Worm (Caenorhabditis elegans) whole organism, L4 larva: ENCODE results near the gene cec-5.
A peak's percentile ranks its signal among the peaks of the same experiment; 100 is the strongest.

Source experiments
- D1046.2 ChIP-seq: fragments of 200-800 bp; sonication (Bioruptor generic); IDR thresholded peaks from 2 replicates; pipeline ENCODE4 v1.3.6; 2022; ENCODE audit warnings: missing genetic modification characterization, missing compliant biosample characterization
- F49E8.2 ChIP-seq: sonication (generic microtip); optimal IDR thresholded peaks from 2 replicates; lab custom pipeline; 2016; ENCODE audit warnings: missing compliant biosample characterization, mild to moderate bottlenecking, missing genetic modification characterization, borderline replicate concordance
- R02D3.7 ChIP-seq: fragments of 150-350 bp; sonication (generic microtip); optimal IDR thresholded peaks from 3 replicates; lab custom pipeline; 2014; ENCODE audit warnings: missing biosample characterization, missing genetic modification characterization
- Y48G9A.11 ChIP-seq: fragments of 200-800 bp; sonication (Bioruptor generic); IDR thresholded peaks from 2 replicates; pipeline ENCODE4 v1.3.6; 2022; ENCODE audit warnings: missing genetic modification reagents, missing genetic modification characterization, missing compliant biosample characterization
- ZK546.5 ChIP-seq, 2 experiments: sonication (generic microtip); optimal IDR thresholded peaks; 2 replicates each; lab custom pipeline; 2017; ENCODE audit warnings: missing biosample characterization in 2 of 2, missing genetic modification characterization in 2 of 2
- aha-1 ChIP-seq: fragments of 150-350 bp; peaks from one replicate; lab custom pipeline; 2014; ENCODE audit warnings: missing biosample characterization, missing genetic modification characterization
- arid-1 ChIP-seq: fragments of 200-800 bp; sonication (Bioruptor generic); conservative IDR thresholded peaks from 2 replicates; pipeline ENCODE4 v1.3.6; 2022; ENCODE audit warnings: missing genetic modification reagents, missing genetic modification characterization, missing compliant biosample characterization
- ceh-32 ChIP-seq: sonication (generic microtip); optimal IDR thresholded peaks from 2 replicates; lab custom pipeline; 2016; ENCODE audit warnings: mild to moderate bottlenecking, missing genetic modification characterization, missing compliant biosample characterization; ENCODE audit not compliant: poor library complexity
- ceh-44 ChIP-seq: fragments of 200-800 bp; sonication (Bioruptor generic); IDR thresholded peaks from 2 replicates; pipeline ENCODE4 v1.3.6; 2022; ENCODE audit warnings: missing genetic modification reagents, missing genetic modification characterization, missing compliant biosample characterization
- ceh-82 ChIP-seq: sonication (generic microtip); optimal IDR thresholded peaks from 2 replicates; lab custom pipeline; 2017; ENCODE audit warnings: missing biosample characterization, missing genetic modification characterization
- daf-19 ChIP-seq: fragments of 200-800 bp; sonication (Bioruptor generic); conservative IDR thresholded peaks from 2 replicates; pipeline ENCODE4 v1.3.6; 2022; ENCODE audit warnings: missing genetic modification characterization, missing compliant biosample characterization
- dpl-1 ChIP-seq: fragments of 150-350 bp; optimal IDR thresholded peaks from 2 replicates; lab custom pipeline; 2014; ENCODE audit warnings: missing biosample characterization, missing genetic modification reagents, missing genetic modification characterization
- dve-1 ChIP-seq: sonication (generic microtip); optimal IDR thresholded peaks from 2 replicates; lab custom pipeline; 2017; ENCODE audit warnings: antibody characterized with exemption, mild to moderate bottlenecking, missing genetic modification characterization, missing compliant biosample characterization; ENCODE audit not compliant: insufficient read depth
- gei-8 ChIP-seq: fragments of 200-800 bp; sonication (Bioruptor generic); optimal IDR thresholded peaks from 2 replicates; lab custom pipeline; 2018; ENCODE audit warnings: mild to moderate bottlenecking, missing genetic modification characterization, missing compliant biosample characterization
- jun-1 ChIP-seq: fragments of 150-350 bp; optimal IDR thresholded peaks from 2 replicates; lab custom pipeline; 2014; ENCODE audit warnings: missing biosample characterization, missing genetic modification reagents, missing genetic modification characterization
- lin-1 ChIP-seq: fragments of 200-800 bp; sonication (Bioruptor generic); IDR thresholded peaks from 2 replicates; pipeline ENCODE4 v1.3.6; 2022; ENCODE audit warnings: missing genetic modification reagents, missing genetic modification characterization, missing compliant biosample characterization
- lin-29 ChIP-seq: fragments of 200-800 bp; sonication (Bioruptor generic); IDR thresholded peaks from 2 replicates; pipeline ENCODE4 v1.3.6; 2022; ENCODE audit warnings: missing genetic modification reagents, missing genetic modification characterization, missing compliant biosample characterization
- lin-38 ChIP-seq: fragments of 200-800 bp; sonication (Bioruptor generic); IDR thresholded peaks from 2 replicates; pipeline ENCODE4 v1.3.6; 2022; ENCODE audit warnings: missing genetic modification reagents, missing genetic modification characterization, missing compliant biosample characterization
- lir-3 ChIP-seq: sonication (generic microtip); optimal IDR thresholded peaks from 2 replicates; lab custom pipeline; 2016; ENCODE audit warnings: mild to moderate bottlenecking, missing genetic modification characterization, missing compliant biosample characterization
- lsy-2 ChIP-seq, 2 experiments: fragments of 150-350 bp in 1 of 2; sonication (generic microtip) in 1 of 2; optimal IDR thresholded peaks; 2 replicates each; lab custom pipeline; 2014 to 2017; ENCODE audit warnings: missing biosample characterization in 2 of 2, missing genetic modification characterization in 2 of 2
- madf-9 ChIP-seq: fragments of 200-800 bp; sonication (Bioruptor generic); conservative IDR thresholded peaks from 2 replicates; pipeline ENCODE4 v1.3.6; 2022; ENCODE audit warnings: missing genetic modification reagents, missing genetic modification characterization, missing compliant biosample characterization
- mxl-3 ChIP-seq: fragments of 200-800 bp; sonication (Bioruptor generic); optimal IDR thresholded peaks from 2 replicates; lab custom pipeline; 2018; ENCODE audit warnings: mild to moderate bottlenecking, missing genetic modification characterization, missing compliant biosample characterization
- nhr-10 ChIP-seq: fragments of 150-350 bp; optimal IDR thresholded peaks from 2 replicates; lab custom pipeline; 2014; ENCODE audit warnings: missing biosample characterization, missing genetic modification characterization
- nhr-111 ChIP-seq: fragments of 200-800 bp; sonication (Bioruptor generic); optimal IDR thresholded peaks from 2 replicates; lab custom pipeline; 2018; ENCODE audit warnings: mild to moderate bottlenecking, missing genetic modification characterization, missing compliant biosample characterization
- nhr-42 ChIP-seq: fragments of 200-800 bp; sonication (Bioruptor generic); IDR thresholded peaks from 2 replicates; pipeline ENCODE4 v1.3.6; 2022; ENCODE audit warnings: missing genetic modification characterization, missing compliant biosample characterization
- nhr-48 ChIP-seq: sonication (generic microtip); optimal IDR thresholded peaks from 2 replicates; lab custom pipeline; 2016; ENCODE audit warnings: mild to moderate bottlenecking, missing genetic modification characterization, missing compliant biosample characterization
- nhr-6 ChIP-seq: fragments of 150-350 bp; optimal IDR thresholded peaks from 2 replicates; lab custom pipeline; 2014; ENCODE audit warnings: missing biosample characterization, missing genetic modification characterization
- nhr-76 ChIP-seq: fragments of 150-350 bp; optimal IDR thresholded peaks from 2 replicates; lab custom pipeline; 2014; ENCODE audit warnings: missing biosample characterization, missing genetic modification characterization
- pha-4 ChIP-seq, 2 experiments: fragments of 150-350 bp in 1 of 2; fragments of 200-800 bp in 1 of 2; sonication (Bioruptor generic) in 1 of 2; IDR thresholded peaks in 1 of 2; optimal IDR thresholded peaks in 1 of 2; 2 replicates each; pipeline versions ENCODE4 v1.3.6 to Lab custom; 2014 to 2022; ENCODE audit warnings: missing genetic modification characterization in 2 of 2, missing genetic modification reagents in 2 of 2, missing biosample characterization in 1 of 2, missing compliant biosample characterization in 1 of 2
- php-3 ChIP-seq: fragments of 200-800 bp; sonication (Bioruptor generic); IDR thresholded peaks from 2 replicates; pipeline ENCODE4 v1.3.6; 2022; ENCODE audit warnings: missing genetic modification reagents, missing genetic modification characterization, missing compliant biosample characterization
- sdz-12 ChIP-seq: fragments of 200-800 bp; sonication (Bioruptor generic); optimal IDR thresholded peaks from 2 replicates; lab custom pipeline; 2018; ENCODE audit warnings: mild to moderate bottlenecking, missing genetic modification characterization, missing compliant biosample characterization
- snpc-1.2 ChIP-seq: fragments of 200-800 bp; sonication (Bioruptor generic); IDR thresholded peaks from 2 replicates; pipeline ENCODE4 v1.3.6; 2022; ENCODE audit warnings: missing genetic modification reagents, missing genetic modification characterization, missing compliant biosample characterization
- snpc-4 ChIP-seq: fragments of 150-350 bp; optimal IDR thresholded peaks from 2 replicates; lab custom pipeline; 2014; ENCODE audit warnings: missing biosample characterization, missing genetic modification characterization
- spr-1 ChIP-seq: sonication (generic microtip); optimal IDR thresholded peaks from 2 replicates; lab custom pipeline; 2016; ENCODE audit warnings: mild to moderate bottlenecking, missing genetic modification characterization, missing compliant biosample characterization
- tra-1 ChIP-seq: fragments of 200-800 bp; sonication (Bioruptor generic); IDR thresholded peaks from 2 replicates; pipeline ENCODE4 v1.3.6; 2022; ENCODE audit warnings: missing genetic modification reagents, missing genetic modification characterization, missing compliant biosample characterization
- unc-130 ChIP-seq: sonication (generic microtip); optimal IDR thresholded peaks from 2 replicates; lab custom pipeline; 2016; ENCODE audit warnings: missing genetic modification reagents, missing genetic modification characterization, missing compliant biosample characterization
- unc-62 ChIP-seq, 3 experiments: fragments of 150-350 bp in 1 of 3; sonication (generic microtip); optimal IDR thresholded peaks in 2 of 3; peaks in 1 of 3; 1 replicate in 1 of 3; 2 replicates in 2 of 3; lab custom pipeline; 2014 to 2017; ENCODE audit warnings: missing biosample characterization in 3 of 3, missing genetic modification characterization in 3 of 3, missing genetic modification reagents in 3 of 3, missing genotype in 1 of 3
- vab-7 ChIP-seq: fragments of 200-800 bp; sonication (Bioruptor generic); IDR thresholded peaks from 2 replicates; pipeline ENCODE4 v1.3.6; 2022; ENCODE audit warnings: missing genetic modification reagents, missing genetic modification characterization, missing compliant biosample characterization
- zip-2 ChIP-seq: fragments of 150-350 bp; optimal IDR thresholded peaks from 2 replicates; lab custom pipeline; 2014; ENCODE audit warnings: missing biosample characterization, missing genetic modification characterization

Gene cec-5

DNA sequence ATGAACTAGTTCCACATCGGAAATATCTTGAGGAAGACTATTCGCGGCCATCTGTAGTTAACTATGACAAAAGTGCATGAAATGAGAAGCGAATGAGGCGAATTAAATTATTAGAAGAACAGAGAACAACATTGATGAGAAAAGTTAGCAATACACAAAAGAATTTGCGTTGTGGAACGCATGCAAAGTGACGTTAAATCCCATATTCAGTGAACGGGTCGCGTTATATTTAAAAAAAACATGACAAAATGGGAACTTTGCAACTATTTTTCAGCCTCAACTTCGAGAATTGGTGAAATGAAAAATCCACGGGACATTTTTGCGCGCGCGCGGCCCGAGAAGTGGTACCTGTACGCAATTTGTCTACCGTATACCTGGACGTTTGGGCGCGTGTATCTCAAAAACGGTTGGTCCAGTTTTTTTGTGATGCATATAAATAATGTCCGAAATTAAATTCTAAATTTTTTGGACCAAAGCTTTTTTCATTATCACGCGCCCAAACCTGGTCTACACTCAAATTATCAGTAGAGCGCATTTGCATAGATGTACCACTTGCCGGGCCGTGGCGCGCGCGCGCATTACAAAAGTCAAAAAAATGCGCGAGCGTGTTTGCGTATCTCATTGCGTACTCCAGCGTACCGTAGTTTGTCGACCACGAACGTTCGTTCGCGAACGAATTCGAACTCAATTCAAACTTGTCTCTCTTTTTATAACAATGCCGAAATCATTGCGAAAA, 31.9 kb downstream of the cec-5 start, which contains the start of the genes cdd-2 and oef-1:
TSS of gene cdd-2 (minus strand) at position 51 of the 736 bp plus-strand sequence.
TSS of gene oef-1 (plus strand) at position 575 of the 736 bp plus-strand sequence.
- TF ChIP-seq lir-3 (tag; lab: Kevin White, UChicago) (no peak), snpc-4 (tag; lab: Kevin White, UChicago) (no peak), spr-1 (tag; lab: Kevin White, UChicago) (no peak), lin-38 (GFP tag; lab: Robert Waterston, UW) (peak; percentile 99), sdz-12 (GFP tag; lab: Kevin White, UChicago) (no peak), F49E8.2 (peak; percentile 92), tra-1 (GFP tag; lab: Robert Waterston, UW) (0 out of 2 replicates have a peak, but pooled peaks have one; percentile 30), jun-1 (no peak), lin-29 (GFP tag; lab: Robert Waterston, UW) (no peak), ceh-44 (GFP tag; lab: Robert Waterston, UW) (no peak), nhr-111 (GFP tag; lab: Kevin White, UChicago) (no peak), unc-130 (GFP tag; lab: Kevin White, UChicago) (peak; percentile 70), ceh-82 (tag; lab: Kevin White, UChicago) (no peak), php-3 (no peak), snpc-1.2 (GFP tag; lab: Robert Waterston, UW) (peak; percentile 85), Y48G9A.11 (GFP tag; lab: Robert Waterston, UW) (peak; percentile 89), nhr-42 (no peak), ceh-32 (tag; lab: Kevin White, UChicago) (no peak), arid-1 (GFP tag; lab: Robert Waterston, UW) (0 out of 2 replicates have a peak, but pooled peaks have one; percentile 59), mxl-3 (GFP tag; lab: Kevin White, UChicago) (no peak), dpl-1 (no peak), daf-19 (GFP tag; lab: Robert Waterston, UW) (no peak), unc-62 (GFP tag; optimal IDR thresholded peaks at IDR 0.05 in 1 of 2; lab: Kevin White, UChicago) (no peak), unc-62 (tag; optimal IDR thresholded peaks at IDR 0.05; lab: Kevin White, UChicago) (no peak), dve-1 (no peak), nhr-10 (tag; lab: Kevin White, UChicago) (no peak), nhr-76 (no peak), lin-1 (no peak), madf-9 (GFP tag; lab: Robert Waterston, UW) (no peak), gei-8 (GFP tag; lab: Kevin White, UChicago) (no peak), nhr-6 (no peak), vab-7 (peak; percentile 37; the same call in 1 of the 2 replicates), lsy-2 (tag; optimal IDR thresholded peaks at IDR 0.05; lab: Kevin White, UChicago) (no peak), nhr-48 (tag; lab: Kevin White, UChicago) (no peak), pha-4 (GFP tag; IDR thresholded peaks at IDR 0.05; lab: Robert Waterston, UW) (no peak), pha-4 (tag; optimal IDR thresholded peaks at IDR 0.05; lab: Kevin White, UChicago) (no peak)

DNA sequence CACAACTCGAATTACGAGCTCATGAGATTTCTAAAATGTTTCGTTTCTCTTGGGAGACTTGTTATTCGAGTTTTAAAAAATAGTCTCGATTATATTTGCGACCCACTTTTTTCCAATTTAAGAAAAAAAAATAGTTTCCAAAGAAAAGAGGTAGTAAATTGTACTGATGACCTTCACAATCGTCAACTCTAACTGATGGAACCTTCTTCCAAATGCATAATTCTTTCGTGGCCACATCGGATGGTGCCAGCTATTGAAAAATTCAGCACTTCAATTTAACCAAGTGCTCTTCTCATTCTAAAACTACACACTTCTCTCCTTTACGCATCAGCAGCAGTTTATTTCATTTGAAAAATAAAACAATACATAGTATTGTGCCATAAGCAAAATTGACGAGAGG, 36.2 kb downstream of the cec-5 start:
- peak in 1 of 2 experiments; percentile 95 for TF ChIP-seq unc-62 (GFP tag; optimal IDR thresholded peaks at IDR 0.05 in 1 of 2; lab: Kevin White, UChicago)
- no peak for TF ChIP-seq unc-62 (tag; optimal IDR thresholded peaks at IDR 0.05; lab: Kevin White, UChicago)
- TF ChIP-seq unc-130 (GFP tag; lab: Kevin White, UChicago): no peak
- TF ChIP-seq R02D3.7 (tag; lab: Kevin White, UChicago): no peak
- TF ChIP-seq nhr-10 (tag; lab: Kevin White, UChicago): no peak
- no peak for TF ChIP-seq D1046.2 (GFP tag; lab: Robert Waterston, UW)
- TF ChIP-seq zip-2 (tag; lab: Kevin White, UChicago): no peak
- TF ChIP-seq aha-1: peak; percentile 39
- TF ChIP-seq ZK546.5 (tag; optimal IDR thresholded peaks at IDR 0.05; lab: Kevin White, UChicago): no peak
